Worm (Caenorhabditis elegans) whole organism, L4 larva: ENCODE data around the gene clc-26.

Experiments
- aha-1 ChIP-seq: fragments of 150-350 bp; peaks from one replicate; lab custom pipeline; 2014; ENCODE audit warnings: missing biosample characterization, missing genetic modification characterization
- ceh-32 ChIP-seq: sonication (generic microtip); optimal IDR thresholded peaks from 2 replicates; lab custom pipeline; 2016; ENCODE audit warnings: mild to moderate bottlenecking, missing genetic modification characterization, missing compliant biosample characterization; ENCODE audit not compliant: poor library complexity
- nhr-102 ChIP-seq: sonication (generic microtip); optimal IDR thresholded peaks from 2 replicates; lab custom pipeline; 2016; ENCODE audit warnings: mild to moderate bottlenecking, missing genetic modification characterization, moderate library complexity, missing compliant biosample characterization
- nhr-237 ChIP-seq: sonication (generic microtip); optimal IDR thresholded peaks from 2 replicates; lab custom pipeline; 2017; ENCODE audit warnings: missing biosample characterization, missing genetic modification characterization

ce11 chrIII:1037173-1037572 lies 6.3 kb upstream of the clc-26 start, which contains the start of the genes chin-1 and BE0003N10.1:
- TF ChIP-seq aha-1 (tag; lab: Kevin White, UChicago) (no peak), ceh-32 (tag; lab: Kevin White, UChicago) (no peak), nhr-237 (no peak), nhr-102 (tag; lab: Kevin White, UChicago) (peak; percentile 7)
